Worm (Caenorhabditis elegans): Measurements from ENCODE around the gene stn-2.

ce11 chrX:7645313-7645712, 35.1 kb downstream of the stn-2 start, which contains the start of gene F26A10.2:
- no peak for TF ChIP-seq ztf-11 (tag; optimal IDR thresholded peaks at IDR 0.05)
- no peak for TF ChIP-seq mep-1 (tag; optimal IDR thresholded peaks at IDR 0.05)
- TF ChIP-seq snpc-4 (tag; optimal IDR thresholded peaks at IDR 0.05) = no peak
- no peak for TF ChIP-seq mab-5 (tag; optimal IDR thresholded peaks at IDR 0.05)
- no peak for TF ChIP-seq nhr-76 (tag; optimal IDR thresholded peaks at IDR 0.05)
- TF ChIP-seq lin-13 (tag; optimal IDR thresholded peaks at IDR 0.05) = no peak
- no peak for TF ChIP-seq ces-1 (GFP tag; optimal IDR thresholded peaks at IDR 0.05)
- no peak for TF ChIP-seq unc-39 (tag; optimal IDR thresholded peaks at IDR 0.05)
- TF ChIP-seq zip-8 (tag; optimal IDR thresholded peaks at IDR 0.05) = no peak
- no peak for TF ChIP-seq lsy-2 (tag; optimal IDR thresholded peaks at IDR 0.05)
- TF ChIP-seq ceh-39 (tag; optimal IDR thresholded peaks at IDR 0.05) = no peak

Measured in whole organism, mixed stage, embryonic.